Comparison of ENCODE assay signal across 1 fruit fly cellular context in the genomic region with DNA sequence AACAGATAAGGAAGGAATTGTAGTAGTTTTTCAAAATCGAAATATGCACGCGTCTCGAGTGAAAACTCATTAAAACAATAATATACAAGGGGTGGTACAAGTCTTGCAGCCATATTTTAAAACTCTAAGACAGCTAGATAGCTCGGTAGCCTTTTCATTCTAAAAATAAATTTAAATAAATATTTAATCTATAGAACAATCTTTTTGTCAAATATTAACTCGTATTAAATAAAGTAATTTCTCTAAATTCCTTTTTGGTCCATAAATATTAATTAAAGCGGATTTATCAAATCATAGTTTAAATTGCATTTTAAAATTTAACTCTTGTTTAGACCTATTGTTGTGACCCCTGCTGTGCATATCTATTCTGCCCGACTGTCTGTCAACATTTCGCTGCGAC.
A peak's percentile ranks its signal among the peaks of the same experiment; 100 is the strongest.
TF ChIP-seq lines count a peak whose summit lies in the region.

No protein-coding gene starts in this region.

TF ChIP-seq in whole organism, embryonic, 481 proteins besides CTCF, POLR2A, EP300 and RAD21 (continued from another document):
- TF ChIP-seq Dfd (GFP tag; optimal IDR thresholded peaks at IDR 0.05; lab: Kevin White, UChicago) (no peak), Dbx (GFP tag; IDR thresholded peaks at IDR 0.05; lab: Robert Waterston, UW) (no peak), GATAe (GFP tag; conservative IDR thresholded peaks at IDR 0.05; lab: Robert Waterston, UW) (no peak), sob (GFP tag; IDR thresholded peaks at IDR 0.05; lab: Robert Waterston, UW) (no peak), danr (GFP tag; IDR thresholded peaks at IDR 0.05; lab: Robert Waterston, UW) (no peak), CG15073 (GFP tag; optimal IDR thresholded peaks at IDR 0.05; lab: Kevin White, UChicago) (no peak), CG17361 (GFP tag; IDR thresholded peaks at IDR 0.05; lab: Robert Waterston, UW) (peak; percentile 92), Sin3A (optimal IDR thresholded peaks at IDR 0.05; lab: Kevin White, UChicago) (no peak)
